Fruit fly (Drosophila melanogaster) Kc167 (cell line): ENCODE measurements around the gene CG34382.

Experiments used
- Myc ChIP-seq: fragments of >200 bp; optimal IDR thresholded peaks from 2 replicates; lab custom pipeline; 2017; ENCODE audit warnings: missing external identifiers
- insv ChIP-seq: fragments of >200 bp; optimal IDR thresholded peaks from 3 replicates; lab custom pipeline; 2018; ENCODE audit warnings: missing external identifiers
- ttk ChIP-seq: sonication (Bioruptor generic); optimal IDR thresholded peaks from 2 replicates; lab custom pipeline; 2017; ENCODE audit warnings: missing external identifiers

DNA sequence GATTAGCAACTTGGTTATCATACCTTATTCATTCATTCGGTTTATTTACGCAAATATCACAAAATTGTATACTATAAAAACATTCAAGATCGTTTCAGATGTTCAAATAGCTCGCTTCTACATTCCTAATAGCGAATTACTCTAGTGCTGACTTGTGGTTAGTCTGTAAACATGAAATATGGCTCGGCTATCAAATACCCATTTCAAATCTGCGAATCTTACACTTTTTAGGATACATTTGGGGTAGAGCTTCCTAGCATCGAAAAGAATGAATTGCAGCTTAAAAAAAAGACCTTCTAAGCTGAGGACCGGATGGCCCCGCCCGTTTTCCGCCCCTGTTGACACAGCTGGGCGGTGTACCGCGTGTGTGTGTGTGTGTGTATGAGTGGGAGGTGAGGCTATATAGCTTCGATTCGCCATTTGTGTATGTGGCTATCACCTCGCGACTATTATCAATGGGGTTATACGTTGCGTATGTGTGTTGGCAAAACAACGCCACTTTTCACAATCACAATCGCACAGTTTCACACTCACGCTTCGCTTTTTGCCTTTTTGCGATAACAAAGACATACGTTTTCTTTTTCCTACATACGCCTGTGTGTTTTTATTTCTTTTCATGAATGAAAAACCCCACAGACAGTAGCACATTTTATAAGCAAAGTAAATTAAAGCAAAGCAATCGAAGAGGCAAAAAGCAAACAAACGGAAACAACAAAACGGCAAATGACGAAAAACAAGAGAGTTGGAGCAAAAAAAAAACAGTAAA, 32.0 kb upstream of the CG34382 start:
- TF ChIP-seq ttk (lab: Kevin White, UChicago) = no peak
- no peak for TF ChIP-seq insv (lab: Kevin White, UChicago)
- no peak for TF ChIP-seq Myc (lab: Kevin White, UChicago)
